Fruit fly (Drosophila melanogaster): ENCODE results near the gene PolZ2.
A peak's percentile ranks its signal among the peaks of the same experiment; 100 is the strongest.

Gene PolZ2

DNA sequence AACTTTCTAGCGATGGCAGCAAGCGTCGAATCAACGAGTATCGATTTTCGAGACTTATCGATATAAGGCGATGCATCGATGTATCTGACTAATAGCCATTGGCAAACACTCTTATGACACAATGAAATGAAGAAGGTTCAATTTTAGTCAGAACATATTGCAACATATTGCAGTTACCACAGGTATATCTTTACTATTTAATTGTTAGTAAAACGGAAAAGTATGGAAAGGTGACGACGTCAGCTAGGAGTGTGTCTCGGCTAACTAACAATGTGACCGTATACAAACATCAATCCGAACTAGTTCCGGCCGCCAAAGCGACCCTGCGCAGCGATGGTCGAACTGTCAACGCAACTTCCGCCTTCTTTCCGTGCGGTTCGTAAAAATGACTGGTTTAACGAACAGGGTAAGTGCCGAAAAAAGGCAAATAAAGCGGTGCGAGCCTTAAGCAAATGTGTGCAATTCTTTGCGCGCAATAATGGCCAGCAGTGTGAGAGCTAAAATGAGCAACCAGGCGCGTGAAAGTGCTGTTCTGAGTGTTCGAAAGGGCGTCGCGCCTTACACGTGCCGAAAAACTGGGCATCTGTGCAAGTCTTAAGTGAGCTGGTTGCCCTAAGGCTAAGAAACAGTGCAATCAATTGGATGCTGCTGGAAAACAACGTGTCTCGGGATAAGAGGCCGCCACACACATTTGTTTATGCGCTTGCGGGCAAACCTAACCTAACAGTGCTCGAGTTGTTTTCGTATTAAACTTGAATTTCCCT lies 35.6 kb downstream of the PolZ2 start, which contains the start of the genes Dph4, Spec2 and RpL13A (continued):
- TF ChIP-seq CG8359 (GFP tag; optimal IDR thresholded peaks at IDR 0.05; ENCODE audit: borderline replicate concordance) (peak; percentile 85), NK7.1 (GFP tag; optimal IDR thresholded peaks at IDR 0.05) (peak; percentile 90), Fer1 (GFP tag; optimal IDR thresholded peaks at IDR 0.05) (peak; percentile 96), gt (GFP tag; IDR thresholded peaks at IDR 0.05) (no peak), Bgb (GFP tag; IDR thresholded peaks at IDR 0.05; ENCODE audit: partially characterized antibody) (no peak), zfh2 (GFP tag; optimal IDR thresholded peaks at IDR 0.05) (peak; percentile 77), Pdp1 (GFP tag; optimal IDR thresholded peaks at IDR 0.05) (peak; percentile 81 to 91), lab (GFP tag; optimal IDR thresholded peaks at IDR 0.05) (peak; percentile 98), hb (GFP tag; IDR thresholded peaks at IDR 0.05; ENCODE audit: partially characterized antibody) (no peak), CG17568 (GFP tag; optimal IDR thresholded peaks at IDR 0.05) (peak; percentile 88), yki (optimal IDR thresholded peaks at IDR 0.05) (no peak), CTCF (GFP tag; optimal IDR thresholded peaks at IDR 0.05) (peak; percentile 64), sd (tag; optimal IDR thresholded peaks at IDR 0.05) (no peak), grau (tag; optimal IDR thresholded peaks at IDR 0.05) (peak; percentile 85), Kr (GFP tag; optimal IDR thresholded peaks at IDR 0.05) (peak; percentile 86), CG10267 (tag; optimal IDR thresholded peaks at IDR 0.05) (peak; percentile 90), B-H2 (GFP tag; optimal IDR thresholded peaks at IDR 0.05) (peak; percentile 97), ap (GFP tag; IDR thresholded peaks at IDR 0.05) (no peak), CG9932 (GFP tag; IDR thresholded peaks at IDR 0.05) (no peak), Scr (GFP tag; IDR thresholded peaks at IDR 0.05; ENCODE audit: partially characterized antibody) (no peak), mam (GFP tag; optimal IDR thresholded peaks at IDR 0.05) (peak; percentile 84), CG9609 (GFP tag; optimal IDR thresholded peaks at IDR 0.05) (peak; percentile 95), CG7928 (GFP tag; optimal IDR thresholded peaks at IDR 0.05) (peak; percentile 76), gsb-n (tag; optimal IDR thresholded peaks at IDR 0.05) (peak; percentile 85), CG13296 (GFP tag; optimal IDR thresholded peaks at IDR 0.05) (peak; percentile 95), salm (tag; optimal IDR thresholded peaks at IDR 0.05) (peak; percentile 82), CG4854 (GFP tag; optimal IDR thresholded peaks at IDR 0.05) (peak; percentile 89), Hmx (GFP tag; optimal IDR thresholded peaks at IDR 0.05) (peak; percentile 39), TFAM (GFP tag; optimal IDR thresholded peaks at IDR 0.05) (peak; percentile 83), CG9727 (GFP tag; optimal IDR thresholded peaks at IDR 0.05) (peak; percentile 97), CG6654 (GFP tag; optimal IDR thresholded peaks at IDR 0.05) (peak; percentile 74), tx (GFP tag; optimal IDR thresholded peaks at IDR 0.05) (peak; percentile 52), CG8281 (tag; optimal IDR thresholded peaks at IDR 0.05) (peak; percentile 71), CG11085 (GFP tag; IDR thresholded peaks at IDR 0.05) (no peak), trem (tag; optimal IDR thresholded peaks at IDR 0.05) (peak; percentile 94), CG8290 (GFP tag; optimal IDR thresholded peaks at IDR 0.05) (peak; percentile 95), CG8290 (tag; optimal IDR thresholded peaks at IDR 0.05) (peak; percentile 88 to 97), HLHmδ (GFP tag; optimal IDR thresholded peaks at IDR 0.05) (peak; percentile 100), CG2889 (GFP tag; IDR thresholded peaks at IDR 0.05) (no peak), cad (GFP tag; optimal IDR thresholded peaks at IDR 0.05) (no peak), corto (GFP tag; optimal IDR thresholded peaks at IDR 0.05) (no peak), D19B (GFP tag; optimal IDR thresholded peaks at IDR 0.05) (peak; percentile 86), CG3163 (GFP tag; optimal IDR thresholded peaks at IDR 0.05) (peak; percentile 84), C15 (GFP tag; IDR thresholded peaks at IDR 0.05) (no peak), Oaz (GFP tag; IDR thresholded peaks at IDR 0.05) (no peak), CG14667 (GFP tag; IDR thresholded peaks at IDR 0.05) (no peak), Dp (GFP tag; optimal IDR thresholded peaks at IDR 0.05) (peak; percentile 69), Ptx1 (GFP tag; IDR thresholded peaks at IDR 0.05) (no peak), phol (tag; optimal IDR thresholded peaks at IDR 0.05) (peak; percentile 94), CG6254 (GFP tag; optimal IDR thresholded peaks at IDR 0.05) (peak; percentile 77)

Measured in whole organism, embryonic.